Fruit fly (Drosophila melanogaster) whole organism, pupa: ENCODE data around the gene Pif1.

Experiments
- CG8159 ChIP-seq: fragments of 200-800 bp; sonication (Bioruptor generic); optimal IDR thresholded peaks from 3 replicates; lab custom pipeline; 2018; ENCODE audit warnings: missing biosample characterization, mild to moderate bottlenecking, missing genetic modification characterization, moderate library complexity
- CG8301 ChIP-seq: fragments of 200-800 bp; sonication (Bioruptor generic); optimal IDR thresholded peaks from 2 replicates; lab custom pipeline; 2018; ENCODE audit warnings: missing biosample characterization, mild to moderate bottlenecking, missing genetic modification characterization
- CG9948 ChIP-seq: fragments of 200-800 bp; sonication (Bioruptor generic); optimal IDR thresholded peaks from 2 replicates; lab custom pipeline; 2018; ENCODE audit warnings: missing biosample characterization, mild to moderate bottlenecking, missing genetic modification characterization, moderate library complexity
- D1 ChIP-seq: fragments of 200-800 bp; sonication (Bioruptor generic); optimal IDR thresholded peaks from 2 replicates; lab custom pipeline; 2018; ENCODE audit warnings: missing biosample characterization, mild to moderate bottlenecking, missing genetic modification characterization, moderate library complexity
- Ets98B ChIP-seq: fragments of 200-800 bp; sonication (Bioruptor generic); IDR thresholded peaks from 2 replicates; pipeline ENCODE4 v1.3.6; 2022; ENCODE audit warnings: missing biosample characterization, missing genetic modification characterization
- rn ChIP-seq: fragments of 200-800 bp; sonication (Bioruptor generic); IDR thresholded peaks from 2 replicates; pipeline ENCODE4 v1.3.6; 2022; ENCODE audit warnings: missing biosample characterization, missing genetic modification characterization

DNA sequence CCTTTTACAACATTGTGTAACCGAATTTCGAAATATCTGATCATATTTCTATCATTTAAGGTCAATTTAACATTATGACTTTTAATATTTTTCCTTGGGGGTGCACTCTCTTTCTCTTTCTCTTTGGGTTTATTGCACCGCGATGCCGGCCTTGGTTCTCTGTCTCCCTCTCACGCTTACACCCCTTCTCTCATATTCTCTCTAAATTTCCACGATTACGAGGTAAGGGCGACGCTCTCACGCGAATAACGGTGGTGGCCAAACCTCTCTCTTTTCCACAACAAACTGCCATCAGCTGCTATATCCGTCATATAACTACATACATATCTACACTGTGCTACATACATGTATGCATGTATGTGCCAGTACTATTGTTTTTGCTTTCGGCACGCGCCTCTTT lies 43.9 kb downstream of the Pif1 start:
- no peak for TF ChIP-seq D1 (tag; lab: Kevin White, UChicago)
- no peak for TF ChIP-seq CG8301 (tag; lab: Kevin White, UChicago)
- no peak for TF ChIP-seq CG8159 (tag; lab: Kevin White, UChicago)
- no peak for TF ChIP-seq CG9948 (tag; lab: Kevin White, UChicago)
- TF ChIP-seq rn: no peak
- no peak for TF ChIP-seq Ets98B (GFP tag; lab: Robert Waterston, UW)
